Worm (Caenorhabditis elegans) whole organism, L1 larva: ENCODE results near the gene EEED8.4.

Experiments used
- C16A3.4 ChIP-seq: fragments of 150-350 bp; optimal IDR thresholded peaks from 2 replicates; lab custom pipeline; 2014; ENCODE audit warnings: missing biosample characterization, missing genetic modification characterization
- F16B12.6 ChIP-seq: fragments of 150-350 bp; optimal IDR thresholded peaks from 2 replicates; lab custom pipeline; 2014; ENCODE audit warnings: missing biosample characterization, missing genetic modification characterization
- Y116A8C.19 ChIP-seq: sonication (generic microtip); optimal IDR thresholded peaks from 2 replicates; lab custom pipeline; 2016; ENCODE audit warnings: missing compliant biosample characterization, missing genetic modification characterization, borderline replicate concordance
- blmp-1 ChIP-seq: fragments of 150-350 bp; optimal IDR thresholded peaks from 2 replicates; lab custom pipeline; 2014; ENCODE audit warnings: missing biosample characterization, missing genetic modification characterization
- ceh-82 ChIP-seq, 3 experiments: fragments of 150-350 bp in 1 of 3; sonication (generic microtip) in 2 of 3; optimal IDR thresholded peaks; 2 replicates each; lab custom pipeline; 2014 to 2017; ENCODE audit warnings: missing biosample characterization in 3 of 3, missing genetic modification characterization in 3 of 3
- dpl-1 ChIP-seq, 3 experiments: fragments of 150-350 bp in 2 of 3; sonication (generic microtip) in 1 of 3; optimal IDR thresholded peaks; 2 replicates each; lab custom pipeline; 2014 to 2017; ENCODE audit warnings: missing biosample characterization in 3 of 3, missing genetic modification characterization in 3 of 3, missing genetic modification reagents in 3 of 3
- dsc-1 ChIP-seq: sonication (generic microtip); optimal IDR thresholded peaks from 2 replicates; lab custom pipeline; 2016; ENCODE audit warnings: mild to moderate bottlenecking, missing genetic modification characterization, missing compliant biosample characterization
- efl-1 ChIP-seq, 4 experiments: fragments of 150-350 bp; optimal IDR thresholded peaks in 3 of 4; peaks in 1 of 4; 1 replicate in 1 of 4; 2 replicates in 3 of 4; lab custom pipeline; 2014; ENCODE audit warnings: missing biosample characterization in 2 of 4, missing genetic modification characterization in 2 of 4, missing genetic modification reagents in 2 of 4
- egl-27 ChIP-seq, 2 experiments: fragments of 150-350 bp in 1 of 2; sonication (generic microtip); optimal IDR thresholded peaks; 3 replicates each; lab custom pipeline; 2017 to 2018; ENCODE audit warnings: missing biosample characterization in 2 of 2, missing genetic modification characterization in 2 of 2, missing genetic modification reagents in 2 of 2
- elt-2 ChIP-seq: sonication (generic microtip); optimal IDR thresholded peaks from 2 replicates; lab custom pipeline; 2016; ENCODE audit warnings: missing genetic modification characterization, mild to moderate bottlenecking, inconsistent platforms, missing compliant biosample characterization, missing genetic modification reagents
- elt-3 ChIP-seq, 6 experiments: fragments of 150-350 bp in 1 of 6; sonication (generic microtip); optimal IDR thresholded peaks; 2 replicates each; lab custom pipeline; 2017 to 2018; ENCODE audit warnings: missing biosample characterization in 6 of 6, missing genetic modification characterization in 6 of 6, inconsistent platforms in 1 of 6
- hlh-17 ChIP-seq: fragments of 200-800 bp; sonication (Bioruptor generic); optimal IDR thresholded peaks from 2 replicates; lab custom pipeline; 2018; ENCODE audit warnings: missing genetic modification characterization, mild to moderate bottlenecking, missing compliant biosample characterization, moderate library complexity, borderline replicate concordance
- irx-1 ChIP-seq: sonication (generic microtip); optimal IDR thresholded peaks from 2 replicates; lab custom pipeline; 2016; ENCODE audit warnings: missing genetic modification characterization, missing compliant biosample characterization
- isw-1 ChIP-seq: fragments of 200-800 bp; sonication (Bioruptor generic); IDR thresholded peaks from 2 replicates; pipeline ENCODE4 v1.3.6; 2022; ENCODE audit warnings: missing genetic modification characterization, missing compliant biosample characterization
- lin-14 ChIP-seq: fragments of 200-800 bp; sonication (Bioruptor generic); optimal IDR thresholded peaks from 2 replicates; lab custom pipeline; 2018; ENCODE audit warnings: mild to moderate bottlenecking, missing genetic modification characterization, moderate library complexity, missing compliant biosample characterization
- lin-35 ChIP-seq, 2 experiments: fragments of 150-350 bp; optimal IDR thresholded peaks; 2 replicates each; lab custom pipeline; 2014; ENCODE audit warnings: missing biosample characterization in 2 of 2, missing genetic modification characterization in 2 of 2, missing genetic modification reagents in 2 of 2
- lin-39 ChIP-seq: fragments of 150-350 bp; optimal IDR thresholded peaks from 2 replicates; lab custom pipeline; 2014; ENCODE audit warnings: missing biosample characterization, missing genetic modification reagents, missing genetic modification characterization
- lsy-2 ChIP-seq, 2 experiments: fragments of 150-350 bp; optimal IDR thresholded peaks; 2 replicates each; lab custom pipeline; 2014; ENCODE audit warnings: missing biosample characterization in 2 of 2, missing genetic modification characterization in 2 of 2
- mdl-1 ChIP-seq, 2 experiments: fragments of 150-350 bp; optimal IDR thresholded peaks; 2 replicates each; lab custom pipeline; 2014 to 2017; ENCODE audit warnings: missing biosample characterization in 2 of 2, missing genetic modification characterization in 2 of 2, inconsistent platforms in 1 of 2
- nhr-12 ChIP-seq: sonication (generic microtip); optimal IDR thresholded peaks from 2 replicates; lab custom pipeline; 2017; ENCODE audit warnings: missing biosample characterization, missing genetic modification characterization
- nhr-19 ChIP-seq: fragments of 200-800 bp; sonication (Bioruptor generic); conservative IDR thresholded peaks from 2 replicates; pipeline ENCODE4 v1.3.6; 2022; ENCODE audit warnings: missing genetic modification characterization, missing compliant biosample characterization
- nhr-20 ChIP-seq: sonication (generic microtip); optimal IDR thresholded peaks from 2 replicates; lab custom pipeline; 2016; ENCODE audit warnings: mild to moderate bottlenecking, missing genetic modification characterization, missing compliant biosample characterization
- nhr-47 ChIP-seq: sonication (generic microtip); optimal IDR thresholded peaks from 2 replicates; lab custom pipeline; 2016; ENCODE audit warnings: mild to moderate bottlenecking, missing genetic modification characterization, moderate library complexity, missing compliant biosample characterization
- nhr-71 ChIP-seq: sonication (generic microtip); optimal IDR thresholded peaks from 2 replicates; lab custom pipeline; 2016; ENCODE audit warnings: mild to moderate bottlenecking, missing genetic modification characterization, moderate library complexity, missing compliant biosample characterization
- nhr-90 ChIP-seq: sonication (generic microtip); optimal IDR thresholded peaks from 2 replicates; lab custom pipeline; 2016; ENCODE audit warnings: mild to moderate bottlenecking, missing genetic modification characterization, missing compliant biosample characterization; ENCODE audit not compliant: poor library complexity
- pag-3 ChIP-seq: sonication (generic microtip); optimal IDR thresholded peaks from 2 replicates; lab custom pipeline; 2017; ENCODE audit warnings: missing genetic modification characterization, mild to moderate bottlenecking, missing compliant biosample characterization, antibody characterized with exemption, borderline replicate concordance; ENCODE audit not compliant: insufficient read depth
- pax-3 ChIP-seq: fragments of 200-800 bp; sonication (Bioruptor generic); optimal IDR thresholded peaks from 2 replicates; lab custom pipeline; 2018; ENCODE audit warnings: mild to moderate bottlenecking, missing genetic modification characterization, moderate library complexity, missing compliant biosample characterization
- rnt-1 ChIP-seq: sonication (generic microtip); optimal IDR thresholded peaks from 2 replicates; lab custom pipeline; 2016; ENCODE audit warnings: mild to moderate bottlenecking, missing genetic modification characterization, moderate library complexity, missing compliant biosample characterization
- skn-1 ChIP-seq: fragments of 150-350 bp; optimal IDR thresholded peaks from 2 replicates; lab custom pipeline; 2014; ENCODE audit warnings: missing biosample characterization, missing genetic modification characterization
- snpc-4 ChIP-seq: fragments of 150-350 bp; optimal IDR thresholded peaks from 2 replicates; lab custom pipeline; 2014; ENCODE audit warnings: missing biosample characterization, missing genetic modification characterization
- snu-23 ChIP-seq: sonication (generic microtip); optimal IDR thresholded peaks from 2 replicates; lab custom pipeline; 2016; ENCODE audit warnings: missing genetic modification characterization, missing compliant biosample characterization
- sptf-1 ChIP-seq: fragments of 150-350 bp; optimal IDR thresholded peaks from 2 replicates; lab custom pipeline; 2014; ENCODE audit warnings: missing biosample characterization, missing genetic modification characterization
- sup-37 ChIP-seq: fragments of 200-800 bp; sonication (Bioruptor generic); optimal IDR thresholded peaks from 2 replicates; lab custom pipeline; 2018; ENCODE audit warnings: mild to moderate bottlenecking, missing genetic modification characterization, missing compliant biosample characterization
- swsn-7 ChIP-seq: sonication (generic microtip); optimal IDR thresholded peaks from 2 replicates; lab custom pipeline; 2016; ENCODE audit warnings: missing genetic modification characterization, missing compliant biosample characterization
- tbx-2 ChIP-seq: sonication (generic microtip); optimal IDR thresholded peaks from 2 replicates; lab custom pipeline; 2016; ENCODE audit warnings: missing genetic modification characterization, missing compliant biosample characterization
- tlp-1 ChIP-seq: fragments of 150-350 bp; optimal IDR thresholded peaks from 2 replicates; lab custom pipeline; 2014; ENCODE audit warnings: missing biosample characterization, missing genetic modification characterization
- unc-98 ChIP-seq: fragments of 200-800 bp; sonication (Bioruptor generic); IDR thresholded peaks from 2 replicates; pipeline ENCODE4 v1.3.6; 2022; ENCODE audit warnings: missing genetic modification characterization, missing compliant biosample characterization
- xbp-1 ChIP-seq: sonication (generic microtip); optimal IDR thresholded peaks from 2 replicates; lab custom pipeline; 2016; ENCODE audit warnings: missing genetic modification characterization, missing compliant biosample characterization
- zip-4 ChIP-seq: fragments of 200-800 bp; sonication (Bioruptor generic); optimal IDR thresholded peaks from 2 replicates; lab custom pipeline; 2018; ENCODE audit warnings: mild to moderate bottlenecking, missing genetic modification characterization, moderate library complexity, missing compliant biosample characterization
- ztf-11 ChIP-seq, 2 experiments: sonication (generic microtip); optimal IDR thresholded peaks; 2 replicates each; lab custom pipeline; 2016 to 2017; ENCODE audit warnings: missing genetic modification characterization in 2 of 2, missing biosample characterization in 1 of 2, missing compliant biosample characterization in 1 of 2
- ztf-4 ChIP-seq: fragments of 150-350 bp; optimal IDR thresholded peaks from 2 replicates; lab custom pipeline; 2014; ENCODE audit warnings: missing biosample characterization, missing genetic modification characterization

EEED8.4 gene

DNA sequence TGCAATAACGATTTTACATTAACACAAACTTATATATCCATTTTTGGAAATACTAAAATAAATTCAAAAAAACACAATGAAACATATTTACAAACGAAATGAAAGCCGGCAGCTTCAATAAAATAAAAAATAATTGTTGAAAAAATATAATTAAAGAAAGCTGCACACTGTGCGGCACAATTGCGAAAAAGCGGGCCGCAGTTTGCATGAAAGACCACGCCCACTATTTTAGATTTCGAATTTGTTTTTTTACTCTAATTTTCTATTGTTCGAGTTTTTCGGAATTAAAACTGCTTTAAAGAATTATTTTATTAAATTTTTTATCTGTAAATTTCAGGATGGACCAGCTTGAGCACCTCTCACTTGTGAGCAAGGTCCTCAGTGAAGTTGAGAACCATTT is 9.9 kb upstream of the EEED8.4 start, which contains the start of gene mog-5:
Gene mog-5 (plus strand): TSS at position 338 of the 400 bp plus-strand sequence.
- TF ChIP-seq ztf-11 (tag; optimal IDR thresholded peaks at IDR 0.05; lab: Kevin White, UChicago) (no peak), unc-98 (no peak), rnt-1 (tag; lab: Kevin White, UChicago) (peak; percentile 20), isw-1 (GFP tag; lab: Robert Waterston, UW) (no peak), skn-1 (tag; lab: Kevin White, UChicago) (peak; percentile 11), elt-2 (tag; lab: Kevin White, UChicago) (peak; percentile 7), nhr-19 (GFP tag; lab: Robert Waterston, UW) (0 out of 2 replicates have a peak, but pooled peaks have one; percentile 10), dpl-1 (GFP tag; optimal IDR thresholded peaks at IDR 0.05; lab: Kevin White, UChicago) (peak; percentile 8 to 41 (median 20)), F16B12.6 (tag; lab: Kevin White, UChicago) (no peak), irx-1 (tag; lab: Kevin White, UChicago) (no peak), xbp-1 (tag; lab: Kevin White, UChicago) (peak; percentile 30), tbx-2 (tag; lab: Kevin White, UChicago) (peak; percentile 28), nhr-20 (tag; lab: Kevin White, UChicago) (peak; percentile 39), dsc-1 (tag; lab: Kevin White, UChicago) (peak; percentile 35), zip-4 (no peak), nhr-90 (tag; lab: Kevin White, UChicago) (peak; percentile 32), lin-35 (GFP tag; optimal IDR thresholded peaks at IDR 0.05; lab: Kevin White, UChicago) (peak in 1 of 2 experiments; percentile 33), mdl-1 (tag; optimal IDR thresholded peaks at IDR 0.05; lab: Kevin White, UChicago) (peak in 1 of 2 experiments; percentile 1), efl-1 (optimal IDR thresholded peaks at IDR 0.05; lab: Kevin White, UChicago) (peak; percentile 14 to 41), efl-1 (GFP tag; optimal IDR thresholded peaks at IDR 0.05 in 1 of 2; lab: Kevin White, UChicago) (peak; percentile 36 to 93), blmp-1 (tag; lab: Kevin White, UChicago) (peak; percentile 24), elt-3 (tag; optimal IDR thresholded peaks at IDR 0.05; lab: Kevin White, UChicago) (peak in 1 of 6 experiments; percentile 51), swsn-7 (peak; percentile 25), Y116A8C.19 (tag; lab: Kevin White, UChicago) (no peak), hlh-17 (GFP tag; lab: Kevin White, UChicago) (no peak), nhr-71 (tag; lab: Kevin White, UChicago) (peak; percentile 35), C16A3.4 (tag; lab: Kevin White, UChicago) (peak; percentile 35), pag-3 (tag; lab: Kevin White, UChicago) (no peak), nhr-47 (tag; lab: Kevin White, UChicago) (peak; percentile 4), snu-23 (GFP tag; lab: Kevin White, UChicago) (peak; percentile 32), snpc-4 (tag; lab: Kevin White, UChicago) (peak; percentile 7), ceh-82 (tag; optimal IDR thresholded peaks at IDR 0.05; lab: Kevin White, UChicago) (peak in 2 of 3 experiments; percentile 10 to 23), lin-14 (GFP tag; lab: Kevin White, UChicago) (no peak), lsy-2 (tag; optimal IDR thresholded peaks at IDR 0.05; lab: Kevin White, UChicago) (peak; percentile 46 to 47)

DNA sequence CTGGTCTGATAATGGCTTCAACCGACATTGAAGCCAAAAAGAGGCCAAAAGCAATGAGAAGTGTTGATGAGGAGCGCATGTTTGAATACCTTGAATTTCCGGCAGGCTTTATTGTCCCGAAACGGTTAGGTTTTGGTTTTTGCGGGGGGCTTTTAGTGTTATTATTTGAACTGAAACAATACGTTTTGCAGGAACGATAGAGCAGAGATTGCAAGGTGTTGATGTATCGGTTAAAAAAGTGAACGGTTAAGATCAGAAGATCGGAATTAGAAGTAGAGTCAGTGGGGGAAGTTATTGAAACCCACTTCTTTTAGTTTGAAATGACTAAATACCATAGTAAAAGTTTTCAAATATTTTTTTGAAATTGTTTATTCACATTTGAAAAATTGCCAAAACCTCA is 1.6 kb upstream of the EEED8.4 start, which contains the start of gene clec-141:
Gene clec-141 (minus strand): TSS at position 101 of the 400 bp plus-strand sequence.
- TF ChIP-seq lin-35 (GFP tag; optimal IDR thresholded peaks at IDR 0.05; lab: Kevin White, UChicago) = no peak
- no peak for TF ChIP-seq ceh-82 (tag; optimal IDR thresholded peaks at IDR 0.05; lab: Kevin White, UChicago)
- TF ChIP-seq mdl-1 (tag; optimal IDR thresholded peaks at IDR 0.05; lab: Kevin White, UChicago) = no peak
- no peak for TF ChIP-seq sup-37 (GFP tag; lab: Kevin White, UChicago)
- TF ChIP-seq sptf-1 (tag; lab: Kevin White, UChicago) = no peak
- no peak for TF ChIP-seq ztf-11 (tag; optimal IDR thresholded peaks at IDR 0.05; lab: Kevin White, UChicago)
- no peak for TF ChIP-seq tlp-1

DNA sequence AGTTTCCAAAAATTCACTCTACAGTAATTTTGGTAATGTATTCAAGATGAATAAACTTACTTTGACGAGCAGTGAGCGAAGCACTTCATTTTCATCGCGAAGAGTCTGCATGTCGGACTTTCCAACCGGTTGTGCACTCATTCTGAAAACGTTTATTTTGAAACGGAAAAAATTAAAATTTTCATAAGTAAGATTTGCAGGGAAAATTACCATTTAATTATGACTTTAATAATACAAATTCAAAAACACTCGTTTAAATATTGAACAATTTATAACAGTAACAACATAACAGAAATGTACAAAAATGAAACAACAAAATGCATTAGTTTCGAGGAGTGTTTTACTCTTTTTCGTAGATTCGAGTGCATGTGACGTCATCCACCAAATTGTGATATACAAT is 3.3 kb downstream of the EEED8.4 start, which contains the start of the genes EEED8.13 and EEED8.18:
Gene EEED8.13 (minus strand): TSS at position 101 of the 400 bp plus-strand sequence.
Gene EEED8.18 (minus strand): TSS at position 144 of the 400 bp plus-strand sequence.
- TF ChIP-seq nhr-12 (tag; lab: Kevin White, UChicago) (no peak), nhr-19 (GFP tag; lab: Robert Waterston, UW) (no peak), nhr-71 (tag; lab: Kevin White, UChicago) (no peak), egl-27 (tag; optimal IDR thresholded peaks at IDR 0.05; lab: Kevin White, UChicago) (no peak), elt-3 (tag; optimal IDR thresholded peaks at IDR 0.05; lab: Kevin White, UChicago) (no peak), tbx-2 (tag; lab: Kevin White, UChicago) (no peak), pax-3 (no peak), mdl-1 (tag; optimal IDR thresholded peaks at IDR 0.05; lab: Kevin White, UChicago) (no peak), ztf-4 (tag; lab: Kevin White, UChicago) (no peak), elt-2 (tag; lab: Kevin White, UChicago) (no peak), efl-1 (optimal IDR thresholded peaks at IDR 0.05; lab: Kevin White, UChicago) (no peak), efl-1 (GFP tag; optimal IDR thresholded peaks at IDR 0.05 in 1 of 2; lab: Kevin White, UChicago) (no peak), lin-39 (tag; lab: Kevin White, UChicago) (no peak)
